Fruit fly (Drosophila melanogaster) whole organism, embryonic: ENCODE data around the gene CG15475.

Source experiments
- Abd-B ChIP-seq: fragments of 200-800 bp; sonication (Bioruptor generic); optimal IDR thresholded peaks from 2 replicates; lab custom pipeline; 2018; ENCODE audit warnings: missing biosample characterization, mild to moderate bottlenecking, missing genetic modification characterization, moderate library complexity
- BEAF-32 ChIP-seq: fragments of 200-800 bp; sonication (Bioruptor generic); optimal IDR thresholded peaks from 3 replicates; lab custom pipeline; 2017; ENCODE audit warnings: missing biosample characterization, missing genetic modification characterization, mild to moderate bottlenecking, moderate library complexity, missing genetic modification reagents
- CG10462 ChIP-seq: fragments of 200-800 bp; sonication (Bioruptor generic); optimal IDR thresholded peaks from 2 replicates; lab custom pipeline; 2016; ENCODE audit warnings: missing biosample characterization, missing genetic modification characterization
- CG11247 ChIP-seq: fragments of 200-800 bp; sonication (Bioruptor generic); IDR thresholded peaks from 2 replicates; pipeline ENCODE4 v1.3.6; 2022; ENCODE audit warnings: missing biosample characterization, missing genetic modification characterization
- CG11456 ChIP-seq: fragments of 200-800 bp; sonication (Bioruptor generic); IDR thresholded peaks from 3 replicates; pipeline ENCODE4 v1.3.6; 2022; ENCODE audit warnings: missing biosample characterization, missing genetic modification characterization
- CG12659 ChIP-seq: fragments of 200-800 bp; sonication (Bioruptor generic); optimal IDR thresholded peaks from 3 replicates; lab custom pipeline; 2017; ENCODE audit warnings: mild to moderate bottlenecking, missing biosample characterization, missing genetic modification reagents, missing genetic modification characterization
- CG15514 ChIP-seq: fragments of 200-800 bp; sonication (Bioruptor generic); optimal IDR thresholded peaks from 3 replicates; lab custom pipeline; 2017; ENCODE audit warnings: missing biosample characterization, missing genetic modification characterization, mild to moderate bottlenecking, moderate library complexity, missing genetic modification reagents
- CG18619 ChIP-seq: fragments of 200-800 bp; sonication (Bioruptor generic); optimal IDR thresholded peaks from 3 replicates; lab custom pipeline; 2017; ENCODE audit warnings: missing biosample characterization, mild to moderate bottlenecking, missing genetic modification characterization
- CG18764 ChIP-seq: fragments of 200-800 bp; sonication (Bioruptor generic); optimal IDR thresholded peaks from 3 replicates; lab custom pipeline; 2016; ENCODE audit warnings: missing biosample characterization, missing genetic modification characterization
- CG2678 ChIP-seq: fragments of 200-800 bp; sonication (Bioruptor generic); optimal IDR thresholded peaks from 3 replicates; lab custom pipeline; 2019; ENCODE audit warnings: missing biosample characterization, mild to moderate bottlenecking, missing genetic modification characterization, moderate library complexity
- CG31224 ChIP-seq: fragments of 200-800 bp; sonication (Bioruptor generic); IDR thresholded peaks from 2 replicates; pipeline ENCODE4 v1.3.6; 2022; ENCODE audit warnings: missing biosample characterization, missing genetic modification characterization
- CG34422 ChIP-seq: fragments of 200-800 bp; sonication (Bioruptor generic); IDR thresholded peaks from 3 replicates; pipeline ENCODE4 v1.3.6; 2022; ENCODE audit warnings: missing biosample characterization, missing genetic modification characterization
- CG4820 ChIP-seq: fragments of 200-800 bp; sonication (Bioruptor generic); optimal IDR thresholded peaks from 3 replicates; lab custom pipeline; 2016; ENCODE audit warnings: missing biosample characterization, missing genetic modification characterization
- CG6654 ChIP-seq: fragments of 200-800 bp; sonication (Bioruptor generic); optimal IDR thresholded peaks from 2 replicates; lab custom pipeline; 2017; ENCODE audit warnings: missing biosample characterization, mild to moderate bottlenecking, missing genetic modification characterization
- CG7963 ChIP-seq: fragments of 200-800 bp; sonication (Bioruptor generic); IDR thresholded peaks from 3 replicates; pipeline ENCODE4 v1.3.6; 2022; ENCODE audit warnings: missing biosample characterization, missing genetic modification characterization; ENCODE audit not compliant: partially characterized antibody
- CG8944 ChIP-seq: fragments of 200-800 bp; sonication (Bioruptor generic); optimal IDR thresholded peaks from 3 replicates; lab custom pipeline; 2016; ENCODE audit warnings: missing biosample characterization, missing genetic modification characterization
- CG9932 ChIP-seq: fragments of 200-800 bp; sonication (Bioruptor generic); IDR thresholded peaks from 2 replicates; pipeline ENCODE4 v1.3.6; 2022; ENCODE audit warnings: missing biosample characterization, missing genetic modification characterization
- Camta ChIP-seq: fragments of 200-800 bp; sonication (Bioruptor generic); optimal IDR thresholded peaks from 2 replicates; lab custom pipeline; 2016; ENCODE audit warnings: missing biosample characterization, missing genetic modification characterization
- Eip74EF ChIP-seq, 2 experiments: fragments of 200-800 bp in 1 of 2; fragments of >200 bp in 1 of 2; sonication (Bioruptor generic) in 1 of 2; optimal IDR thresholded peaks; 2 replicates each; lab custom pipeline; 2017 to 2019; ENCODE audit warnings: missing biosample characterization in 2 of 2, missing genetic modification characterization in 2 of 2, mild to moderate bottlenecking in 1 of 2, moderate library complexity in 1 of 2
- Ets65A ChIP-seq: fragments of 200-800 bp; sonication (Bioruptor generic); peaks from one replicate; lab custom pipeline; 2016; ENCODE audit warnings: missing biosample characterization, missing genetic modification characterization
- Gug ChIP-seq: fragments of 200-800 bp; sonication (Bioruptor generic); IDR thresholded peaks from 4 replicates; pipeline ENCODE4 v1.3.6; 2022; ENCODE audit warnings: missing biosample characterization, missing genetic modification characterization
- Lpt ChIP-seq: fragments of >200 bp; optimal IDR thresholded peaks from 2 replicates; lab custom pipeline; 2018; ENCODE audit warnings: missing biosample characterization, missing genetic modification characterization
- Mrtf ChIP-seq: fragments of 200-800 bp; sonication (Bioruptor generic); IDR thresholded peaks from 3 replicates; pipeline ENCODE4 v1.3.6; 2022; ENCODE audit warnings: missing biosample characterization, missing genetic modification characterization
- Myb ChIP-seq: fragments of 200-800 bp; sonication (Bioruptor generic); optimal IDR thresholded peaks from 2 replicates; lab custom pipeline; 2016; ENCODE audit warnings: missing biosample characterization, missing genetic modification characterization
- Optix ChIP-seq: fragments of 200-800 bp; sonication (Bioruptor generic); IDR thresholded peaks from 3 replicates; pipeline ENCODE4 v1.3.6; 2022; ENCODE audit warnings: missing biosample characterization, missing genetic modification characterization
- Ptx1 ChIP-seq: fragments of 200-800 bp; sonication (Bioruptor generic); IDR thresholded peaks from 2 replicates; pipeline ENCODE4 v1.3.6; 2022; ENCODE audit warnings: missing biosample characterization, missing genetic modification characterization
- Sry-β ChIP-seq: fragments of 200-800 bp; sonication (Bioruptor generic); optimal IDR thresholded peaks from 2 replicates; lab custom pipeline; 2018; ENCODE audit warnings: missing biosample characterization, mild to moderate bottlenecking, missing genetic modification characterization, moderate library complexity
- ac ChIP-seq: fragments of 200-800 bp; sonication (Bioruptor generic); optimal IDR thresholded peaks from 3 replicates; lab custom pipeline; 2017; ENCODE audit warnings: missing biosample characterization, mild to moderate bottlenecking, missing genetic modification characterization
- ap ChIP-seq: fragments of 200-800 bp; sonication (Bioruptor generic); IDR thresholded peaks from 2 replicates; pipeline ENCODE4 v1.3.6; 2022; ENCODE audit warnings: missing biosample characterization, missing genetic modification characterization
- ash1 ChIP-seq: fragments of 200-800 bp; sonication (Bioruptor generic); optimal IDR thresholded peaks from 2 replicates; lab custom pipeline; 2018; ENCODE audit warnings: missing biosample characterization, mild to moderate bottlenecking, missing genetic modification characterization
- emc ChIP-seq: fragments of 200-800 bp; sonication (Bioruptor generic); optimal IDR thresholded peaks from 2 replicates; lab custom pipeline; 2016; ENCODE audit warnings: missing biosample characterization, missing genetic modification characterization
- ems ChIP-seq: fragments of 200-800 bp; sonication (Bioruptor generic); optimal IDR thresholded peaks from 3 replicates; lab custom pipeline; 2016; ENCODE audit warnings: missing biosample characterization, missing genetic modification characterization
- fd3F ChIP-seq: fragments of 200-800 bp; sonication (Bioruptor generic); optimal IDR thresholded peaks from 2 replicates; lab custom pipeline; 2018; ENCODE audit warnings: missing biosample characterization, mild to moderate bottlenecking, missing genetic modification characterization, moderate library complexity
- gcm2 ChIP-seq: fragments of 200-800 bp; sonication (Bioruptor generic); optimal IDR thresholded peaks from 2 replicates; lab custom pipeline; 2016; ENCODE audit warnings: missing biosample characterization, missing genetic modification characterization
- gfzf ChIP-seq: fragments of 200-800 bp; sonication (Bioruptor generic); optimal IDR thresholded peaks from 2 replicates; lab custom pipeline; 2016; ENCODE audit warnings: missing biosample characterization, mild to moderate bottlenecking, missing genetic modification characterization, moderate library complexity
- grn ChIP-seq: fragments of 200-800 bp; sonication (Bioruptor generic); optimal IDR thresholded peaks from 3 replicates; lab custom pipeline; 2017; ENCODE audit warnings: missing biosample characterization, missing genetic modification characterization
- ind ChIP-seq: fragments of 200-800 bp; sonication (Bioruptor generic); optimal IDR thresholded peaks from 3 replicates; lab custom pipeline; 2016; ENCODE audit warnings: missing biosample characterization, missing genetic modification characterization
- inv ChIP-seq: fragments of 200-800 bp; sonication (Bioruptor generic); IDR thresholded peaks from 2 replicates; pipeline ENCODE4 v1.3.6; 2022; ENCODE audit warnings: missing biosample characterization, missing genetic modification characterization; ENCODE audit not compliant: partially characterized antibody
- pan ChIP-seq, 4 experiments: fragments of >200 bp in 3 of 4; fragments of 200-800 bp in 1 of 4; sonication (Bioruptor generic) in 1 of 4; optimal IDR thresholded peaks in 3 of 4; IDR thresholded peaks in 1 of 4; 2 replicates each; pipeline versions ENCODE4 v1.3.6 to Lab custom; 2017 to 2022; ENCODE audit warnings: missing biosample characterization in 2 of 4, missing genetic modification characterization in 2 of 4, mixed read lengths in 1 of 4
- peb ChIP-seq: fragments of 200-800 bp; sonication (Bioruptor generic); IDR thresholded peaks from 2 replicates; pipeline ENCODE4 v1.3.6; 2022; ENCODE audit warnings: missing biosample characterization, missing genetic modification characterization
- psq ChIP-seq: fragments of 200-800 bp; sonication (Bioruptor generic); optimal IDR thresholded peaks from 2 replicates; lab custom pipeline; 2017; ENCODE audit warnings: missing biosample characterization, missing genetic modification characterization
- sim ChIP-seq: fragments of 200-800 bp; sonication (Bioruptor generic); IDR thresholded peaks from 2 replicates; pipeline ENCODE4 v1.3.6; 2022; ENCODE audit warnings: missing biosample characterization, missing genetic modification characterization
- slp2 ChIP-seq: fragments of 200-800 bp; sonication (Bioruptor generic); optimal IDR thresholded peaks from 2 replicates; lab custom pipeline; 2016; ENCODE audit warnings: missing biosample characterization, missing genetic modification characterization
- sna ChIP-seq: fragments of 200-800 bp; sonication (Bioruptor generic); IDR thresholded peaks from 2 replicates; pipeline ENCODE4 v1.3.6; 2022; ENCODE audit warnings: missing biosample characterization, missing genetic modification characterization; ENCODE audit not compliant: partially characterized antibody
- sr ChIP-seq: fragments of 200-800 bp; sonication (Bioruptor generic); IDR thresholded peaks from 3 replicates; pipeline ENCODE4 v1.3.6; 2022; ENCODE audit warnings: missing biosample characterization, missing genetic modification characterization
- tio ChIP-seq: fragments of 200-800 bp; sonication (Bioruptor generic); optimal IDR thresholded peaks from 2 replicates; lab custom pipeline; 2017; ENCODE audit warnings: missing biosample characterization, missing genetic modification characterization, inconsistent platforms
- toy ChIP-seq: fragments of 200-800 bp; sonication (Bioruptor generic); IDR thresholded peaks from 2 replicates; pipeline ENCODE4 v1.3.6; 2022; ENCODE audit warnings: missing biosample characterization, missing genetic modification characterization
- ttk ChIP-seq: fragments of 200-800 bp; sonication (Bioruptor generic); IDR thresholded peaks from 2 replicates; pipeline ENCODE4 v2.1.2; 2022; ENCODE audit warnings: missing biosample characterization, missing genetic modification characterization
- usp ChIP-seq: fragments of >200 bp; optimal IDR thresholded peaks from 2 replicates; lab custom pipeline; 2017; ENCODE audit warnings: missing biosample characterization, missing genetic modification characterization
- vvl ChIP-seq: fragments of 200-800 bp; sonication (Bioruptor generic); IDR thresholded peaks from 2 replicates; pipeline ENCODE4 v1.3.6; 2022; ENCODE audit warnings: missing biosample characterization, missing genetic modification characterization
- zf30C ChIP-seq: fragments of 200-800 bp; sonication (Bioruptor generic); optimal IDR thresholded peaks from 3 replicates; lab custom pipeline; 2018; ENCODE audit warnings: missing biosample characterization, mild to moderate bottlenecking, missing genetic modification characterization

Gene CG15475

DNA sequence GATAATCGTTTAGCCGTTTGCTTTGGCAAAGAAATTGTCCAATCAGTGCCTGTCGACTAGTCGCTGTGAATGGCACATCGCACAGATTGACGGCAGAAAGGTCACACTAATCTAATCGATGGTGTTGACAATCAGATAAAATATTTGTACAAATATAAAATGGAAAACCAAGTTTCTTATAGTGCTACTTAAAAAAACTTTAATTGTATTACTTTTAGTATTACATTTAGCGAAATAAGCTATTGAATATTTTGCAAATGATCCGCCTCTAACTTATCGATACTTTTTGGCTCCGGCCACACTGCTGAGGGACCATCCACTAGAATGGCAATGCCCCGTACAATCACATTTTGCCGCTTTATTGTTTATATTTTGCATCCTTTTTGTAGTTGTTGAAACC, 41.8 kb downstream of the CG15475 start, which contains the start of the genes brun and CG2614 (continued):
- no peak for TF ChIP-seq Mrtf (GFP tag; lab: Robert Waterston, UW)
- TF ChIP-seq fd3F (GFP tag; lab: Kevin White, UChicago): peak; percentile 34
- peak; percentile 66 for TF ChIP-seq CG8944 (GFP tag; lab: Kevin White, UChicago)
- TF ChIP-seq slp2 (GFP tag; lab: Kevin White, UChicago): peak; percentile 41
- no peak for TF ChIP-seq ash1
- TF ChIP-seq zf30C (GFP tag; lab: Kevin White, UChicago): no peak
- peak; percentile 51 for TF ChIP-seq CG10462 (GFP tag; lab: Kevin White, UChicago)
- no peak for TF ChIP-seq ac
- TF ChIP-seq usp (GFP tag; lab: Kevin White, UChicago): no peak
- peak; percentile 30; the same call in 1 of the 2 replicates for TF ChIP-seq ap (GFP tag; lab: Robert Waterston, UW)
- TF ChIP-seq CG18764 (GFP tag; lab: Kevin White, UChicago): no peak
- peak; percentile 39 for TF ChIP-seq CG18619 (GFP tag; lab: Kevin White, UChicago)
- peak; percentile 81 for TF ChIP-seq vvl
- TF ChIP-seq grn (GFP tag; lab: Kevin White, UChicago): peak; percentile 85
- peak; percentile 54 for TF ChIP-seq emc (GFP tag; lab: Kevin White, UChicago)
- TF ChIP-seq ttk (GFP tag; lab: Robert Waterston, UW): peak; percentile 38; the same call in 1 of the 2 replicates
- peak; percentile 88 for TF ChIP-seq CG9932 (GFP tag; lab: Robert Waterston, UW)
- no peak for TF ChIP-seq CG31224 (GFP tag; lab: Robert Waterston, UW)
- no peak for TF ChIP-seq toy
- no peak for TF ChIP-seq sim (GFP tag; lab: Robert Waterston, UW)
- peak; percentile 88 for TF ChIP-seq Ptx1 (GFP tag; lab: Robert Waterston, UW)
- peak; percentile 52 for TF ChIP-seq Myb
- TF ChIP-seq CG11247 (GFP tag; lab: Robert Waterston, UW): peak; percentile 71
- TF ChIP-seq CG6654 (GFP tag; lab: Kevin White, UChicago): no peak
- no peak for TF ChIP-seq Eip74EF (GFP tag; optimal IDR thresholded peaks at IDR 0.05; lab: Kevin White, UChicago)
- TF ChIP-seq BEAF-32: peak; percentile 96
- TF ChIP-seq CG11456 (GFP tag; lab: Robert Waterston, UW): peak; percentile 76
- no peak for TF ChIP-seq pan (optimal IDR thresholded peaks at IDR 0.05; lab: Kevin White, UChicago)
- TF ChIP-seq pan (GFP tag; optimal IDR thresholded peaks at IDR 0.05 in 1 of 2, IDR thresholded peaks at IDR 0.05 in 1 of 2): no peak
- TF ChIP-seq ind (GFP tag; lab: Kevin White, UChicago): peak; percentile 75
- peak; percentile 32 for TF ChIP-seq gcm2
- TF ChIP-seq Ets65A: peak; percentile 97
- peak; percentile 82 for TF ChIP-seq CG12659 (GFP tag; lab: Kevin White, UChicago)
- TF ChIP-seq peb (GFP tag; lab: Robert Waterston, UW): peak; percentile 26; the same call in 1 of the 2 replicates
- no peak for TF ChIP-seq sr (GFP tag; lab: Robert Waterston, UW)
- peak; percentile 58 for TF ChIP-seq CG15514 (GFP tag; lab: Kevin White, UChicago)
- TF ChIP-seq tio (GFP tag; lab: Kevin White, UChicago): no peak
- peak; percentile 85 for TF ChIP-seq inv
- TF ChIP-seq Camta (GFP tag; lab: Kevin White, UChicago): peak; percentile 68
- no peak for TF ChIP-seq Lpt (GFP tag; lab: Kevin White, UChicago)
- peak; percentile 78; the same call in 3 of the 4 replicates for TF ChIP-seq Gug (GFP tag; lab: Robert Waterston, UW)
- TF ChIP-seq Sry-β (GFP tag; lab: Kevin White, UChicago): peak; percentile 32
- peak; percentile 11 for TF ChIP-seq psq (GFP tag; lab: Kevin White, UChicago)
- TF ChIP-seq CG34422 (GFP tag; lab: Robert Waterston, UW): peak; percentile 86; the same call in 2 of the 3 replicates
- TF ChIP-seq CG4820: peak; percentile 62
- peak; percentile 49; the same call in 1 of the 3 replicates for TF ChIP-seq CG7963
- TF ChIP-seq ems: peak; percentile 46
- TF ChIP-seq sna: peak; percentile 88
- TF ChIP-seq Abd-B (GFP tag; lab: Kevin White, UChicago): no peak
- TF ChIP-seq gfzf (GFP tag; lab: Kevin White, UChicago): peak; percentile 70
- TF ChIP-seq Optix (GFP tag; lab: Robert Waterston, UW): peak; percentile 55; the same call in 2 of the 3 replicates
- no peak for TF ChIP-seq CG2678 (tag; lab: Kevin White, UChicago)
